Fruit fly (Drosophila melanogaster) whole organism, embryonic: ENCODE data around the gene CG8349.

ENCODE experiments used
- Abd-B ChIP-seq: fragments of 200-800 bp; sonication (Bioruptor generic); optimal IDR thresholded peaks from 2 replicates; lab custom pipeline; 2018; ENCODE audit warnings: missing biosample characterization, mild to moderate bottlenecking, missing genetic modification characterization, moderate library complexity
- Ada2b ChIP-seq: fragments of 200-800 bp; sonication (Bioruptor generic); IDR thresholded peaks from 2 replicates; pipeline ENCODE4 v1.3.6; 2022; ENCODE audit warnings: missing biosample characterization, missing genetic modification characterization
- Blimp-1 ChIP-seq: fragments of 200-800 bp; sonication (Bioruptor generic); optimal IDR thresholded peaks from 3 replicates; lab custom pipeline; 2018; ENCODE audit warnings: missing biosample characterization, missing genetic modification characterization, mild to moderate bottlenecking, moderate library complexity, missing genetic modification reagents
- Bteb2 ChIP-seq: fragments of 200-800 bp; sonication (Bioruptor generic); optimal IDR thresholded peaks from 2 replicates; lab custom pipeline; 2016; ENCODE audit warnings: missing biosample characterization, missing genetic modification characterization
- CG10979 ChIP-seq: fragments of 200-800 bp; sonication (Bioruptor generic); optimal IDR thresholded peaks from 2 replicates; lab custom pipeline; 2018; ENCODE audit warnings: missing biosample characterization, mild to moderate bottlenecking, missing genetic modification characterization, moderate library complexity
- CG12155 ChIP-seq: fragments of 200-800 bp; sonication (Bioruptor generic); optimal IDR thresholded peaks from 3 replicates; lab custom pipeline; 2016; ENCODE audit warnings: missing biosample characterization, missing genetic modification characterization
- CG14014 ChIP-seq: fragments of 200-800 bp; sonication (Bioruptor generic); IDR thresholded peaks from 2 replicates; pipeline ENCODE4 v1.3.6; 2022; ENCODE audit warnings: missing biosample characterization, missing genetic modification characterization
- CG14050 ChIP-seq: fragments of 200-800 bp; sonication (Bioruptor generic); IDR thresholded peaks from 3 replicates; pipeline ENCODE4 v1.3.6; 2022; ENCODE audit warnings: missing biosample characterization, missing genetic modification characterization
- CG17361 ChIP-seq: fragments of 200-800 bp; sonication (Bioruptor generic); IDR thresholded peaks from 3 replicates; pipeline ENCODE4 v1.3.6; 2022; ENCODE audit warnings: missing biosample characterization, missing genetic modification characterization
- CG17568 ChIP-seq: fragments of 200-800 bp; sonication (Bioruptor generic); optimal IDR thresholded peaks from 2 replicates; lab custom pipeline; 2018; ENCODE audit warnings: missing biosample characterization, mild to moderate bottlenecking, missing genetic modification characterization, moderate library complexity
- CG17612 ChIP-seq: fragments of 200-800 bp; sonication (Bioruptor generic); IDR thresholded peaks from 2 replicates; pipeline ENCODE4 v1.3.6; 2022; ENCODE audit warnings: missing biosample characterization, missing genetic modification characterization
- CG32532 ChIP-seq: fragments of 200-800 bp; sonication (Bioruptor generic); IDR thresholded peaks from 2 replicates; pipeline ENCODE4 v1.3.6; 2022; ENCODE audit warnings: missing biosample characterization, missing genetic modification characterization
- CG3281 ChIP-seq: fragments of 200-800 bp; sonication (Bioruptor generic); optimal IDR thresholded peaks from 3 replicates; lab custom pipeline; 2017; ENCODE audit warnings: missing biosample characterization, mild to moderate bottlenecking, missing genetic modification characterization
- CG33213 ChIP-seq: fragments of 200-800 bp; sonication (Bioruptor generic); optimal IDR thresholded peaks from 3 replicates; lab custom pipeline; 2016; ENCODE audit warnings: missing biosample characterization, missing genetic modification characterization
- CG3847 ChIP-seq: fragments of 200-800 bp; sonication (Bioruptor generic); IDR thresholded peaks from 2 replicates; pipeline ENCODE4 v1.3.6; 2022; ENCODE audit warnings: missing biosample characterization, missing genetic modification characterization
- CG8359 ChIP-seq: fragments of 200-800 bp; sonication (Bioruptor generic); optimal IDR thresholded peaks from 2 replicates; lab custom pipeline; 2017; ENCODE audit warnings: missing biosample characterization, mild to moderate bottlenecking, missing genetic modification characterization, borderline replicate concordance
- CG8478 ChIP-seq: fragments of >200 bp; optimal IDR thresholded peaks from 2 replicates; lab custom pipeline; 2018
- Doc3 ChIP-seq: fragments of 200-800 bp; sonication (Bioruptor generic); IDR thresholded peaks from 3 replicates; pipeline ENCODE4 v1.3.6; 2022; ENCODE audit warnings: missing biosample characterization, missing genetic modification characterization; ENCODE audit not compliant: partially characterized antibody
- E2f1 ChIP-seq: fragments of 200-800 bp; sonication (Bioruptor generic); IDR thresholded peaks from 2 replicates; pipeline ENCODE4 v1.3.6; 2022; ENCODE audit warnings: missing biosample characterization, missing genetic modification characterization
- MBD-R2 ChIP-seq: fragments of 200-800 bp; sonication (Bioruptor generic); IDR thresholded peaks from 2 replicates; pipeline ENCODE4 v1.3.6; 2022; ENCODE audit warnings: missing biosample characterization, missing genetic modification characterization
- Meics ChIP-seq: fragments of 200-800 bp; sonication (Bioruptor generic); optimal IDR thresholded peaks from 2 replicates; lab custom pipeline; 2017; ENCODE audit warnings: missing biosample characterization, mild to moderate bottlenecking, missing genetic modification characterization
- Pdp1 ChIP-seq, 2 experiments: fragments of 200-800 bp; sonication (Bioruptor generic); optimal IDR thresholded peaks; 3 replicates each; lab custom pipeline; 2016; ENCODE audit warnings: missing biosample characterization in 2 of 2, missing genetic modification characterization in 2 of 2, mild to moderate bottlenecking in 1 of 2, moderate library complexity in 1 of 2
- Ptx1 ChIP-seq: fragments of 200-800 bp; sonication (Bioruptor generic); IDR thresholded peaks from 2 replicates; pipeline ENCODE4 v1.3.6; 2022; ENCODE audit warnings: missing biosample characterization, missing genetic modification characterization
- Usf ChIP-seq: fragments of 200-800 bp; sonication (Bioruptor generic); optimal IDR thresholded peaks from 2 replicates; lab custom pipeline; 2017; ENCODE audit warnings: missing genotype, missing biosample characterization, missing genetic modification characterization
- Xbp1 ChIP-seq: fragments of 200-800 bp; sonication (Bioruptor generic); optimal IDR thresholded peaks from 3 replicates; lab custom pipeline; 2016; ENCODE audit warnings: missing biosample characterization, mild to moderate bottlenecking, missing genetic modification characterization
- bsh ChIP-seq, 2 experiments: fragments of 200-800 bp; sonication (Bioruptor generic); optimal IDR thresholded peaks; 2 replicates each; lab custom pipeline; 2017 to 2018; ENCODE audit warnings: mild to moderate bottlenecking in 2 of 2, missing biosample characterization in 2 of 2, missing genetic modification characterization in 2 of 2, moderate library complexity in 1 of 2
- chif ChIP-seq, 2 experiments: fragments of 200-800 bp; sonication (Bioruptor generic); optimal IDR thresholded peaks; 3 replicates each; lab custom pipeline; 2016; ENCODE audit warnings: missing biosample characterization in 2 of 2, missing genetic modification characterization in 2 of 2
- chn ChIP-seq: fragments of 200-800 bp; sonication (Bioruptor generic); optimal IDR thresholded peaks from 2 replicates; lab custom pipeline; 2016; ENCODE audit warnings: missing biosample characterization, missing genetic modification characterization
- corto ChIP-seq: fragments of 200-800 bp; sonication (Bioruptor generic); optimal IDR thresholded peaks from 2 replicates; lab custom pipeline; 2016; ENCODE audit warnings: missing biosample characterization, mild to moderate bottlenecking, missing genetic modification characterization, moderate library complexity
- dati ChIP-seq: fragments of 200-800 bp; sonication (Bioruptor generic); IDR thresholded peaks from 2 replicates; pipeline ENCODE4 v1.3.6; 2022; ENCODE audit warnings: missing biosample characterization, missing genetic modification characterization
- dimm ChIP-seq: fragments of 200-800 bp; sonication (Bioruptor generic); IDR thresholded peaks from 2 replicates; pipeline ENCODE4 v1.3.6; 2022; ENCODE audit warnings: missing biosample characterization, missing genetic modification characterization
- disco-r ChIP-seq: fragments of 200-800 bp; sonication (Bioruptor generic); optimal IDR thresholded peaks from 2 replicates; lab custom pipeline; 2016; ENCODE audit warnings: missing biosample characterization, missing genetic modification characterization
- dmrt11E ChIP-seq: fragments of 200-800 bp; sonication (Bioruptor generic); optimal IDR thresholded peaks from 3 replicates; lab custom pipeline; 2018; ENCODE audit warnings: missing biosample characterization, mild to moderate bottlenecking, missing genetic modification characterization, moderate library complexity
- ems ChIP-seq: fragments of 200-800 bp; sonication (Bioruptor generic); optimal IDR thresholded peaks from 3 replicates; lab custom pipeline; 2016; ENCODE audit warnings: missing biosample characterization, missing genetic modification characterization
- fd96Cb ChIP-seq: fragments of 200-800 bp; sonication (Bioruptor generic); optimal IDR thresholded peaks from 2 replicates; lab custom pipeline; 2018; ENCODE audit warnings: missing biosample characterization, mild to moderate bottlenecking, missing genetic modification characterization, moderate library complexity
- fru ChIP-seq: fragments of >200 bp; optimal IDR thresholded peaks from 2 replicates; lab custom pipeline; 2017
- her ChIP-seq: fragments of 200-800 bp; sonication (Bioruptor generic); optimal IDR thresholded peaks from 2 replicates; lab custom pipeline; 2016; ENCODE audit warnings: missing biosample characterization, missing genetic modification characterization
- insv ChIP-seq, 2 experiments: fragments of 200-800 bp; sonication (Bioruptor generic); optimal IDR thresholded peaks; 3 replicates each; lab custom pipeline; 2016 to 2018; ENCODE audit warnings: missing biosample characterization in 2 of 2, missing genetic modification characterization in 2 of 2
- inv ChIP-seq: fragments of 200-800 bp; sonication (Bioruptor generic); IDR thresholded peaks from 2 replicates; pipeline ENCODE4 v1.3.6; 2022; ENCODE audit warnings: missing biosample characterization, missing genetic modification characterization; ENCODE audit not compliant: partially characterized antibody
- nmo ChIP-seq: fragments of 200-800 bp; sonication (Bioruptor generic); optimal IDR thresholded peaks from 2 replicates; lab custom pipeline; 2018; ENCODE audit warnings: missing biosample characterization, mild to moderate bottlenecking, missing genetic modification characterization, moderate library complexity
- onecut ChIP-seq: fragments of 200-800 bp; sonication (Bioruptor generic); IDR thresholded peaks from 2 replicates; pipeline ENCODE4 v1.3.6; 2022; ENCODE audit warnings: missing biosample characterization, missing genetic modification characterization
- pan ChIP-seq, 4 experiments: fragments of >200 bp in 3 of 4; fragments of 200-800 bp in 1 of 4; sonication (Bioruptor generic) in 1 of 4; optimal IDR thresholded peaks in 3 of 4; IDR thresholded peaks in 1 of 4; 2 replicates each; pipeline versions ENCODE4 v1.3.6 to Lab custom; 2017 to 2022; ENCODE audit warnings: missing biosample characterization in 2 of 4, missing genetic modification characterization in 2 of 4, mixed read lengths in 1 of 4
- phol ChIP-seq: fragments of 200-800 bp; sonication (Bioruptor generic); optimal IDR thresholded peaks from 3 replicates; lab custom pipeline; 2018; ENCODE audit warnings: missing biosample characterization, mild to moderate bottlenecking, missing genetic modification characterization, moderate library complexity
- rib ChIP-seq: fragments of 200-800 bp; sonication (Bioruptor generic); IDR thresholded peaks from 2 replicates; pipeline ENCODE4 v1.3.6; 2022; ENCODE audit warnings: missing biosample characterization, missing genetic modification characterization
- ro ChIP-seq: fragments of 200-800 bp; sonication (Bioruptor generic); IDR thresholded peaks from 2 replicates; pipeline ENCODE4 v1.3.6; 2022; ENCODE audit warnings: missing biosample characterization, missing genetic modification characterization
- sisA ChIP-seq: fragments of 200-800 bp; sonication (Bioruptor generic); IDR thresholded peaks from 2 replicates; pipeline ENCODE4 v1.3.6; 2022; ENCODE audit warnings: missing biosample characterization, missing genetic modification characterization
- stc ChIP-seq: fragments of 200-800 bp; sonication (Bioruptor generic); IDR thresholded peaks from 2 replicates; pipeline ENCODE4 v1.3.6; 2022; ENCODE audit warnings: missing biosample characterization, missing genetic modification characterization
- tin ChIP-seq: fragments of 200-800 bp; sonication (Bioruptor generic); optimal IDR thresholded peaks from 3 replicates; lab custom pipeline; 2016; ENCODE audit warnings: missing biosample characterization, missing genetic modification characterization
- tio ChIP-seq: fragments of 200-800 bp; sonication (Bioruptor generic); optimal IDR thresholded peaks from 2 replicates; lab custom pipeline; 2017; ENCODE audit warnings: missing biosample characterization, missing genetic modification characterization, inconsistent platforms
- zfh1 ChIP-seq: fragments of 200-800 bp; sonication (Bioruptor generic); IDR thresholded peaks from 3 replicates; pipeline ENCODE4 v1.3.6; 2022; ENCODE audit warnings: missing biosample characterization, missing genetic modification characterization
- zfh2 ChIP-seq: fragments of 200-800 bp; sonication (Bioruptor generic); optimal IDR thresholded peaks from 2 replicates; lab custom pipeline; 2016; ENCODE audit warnings: missing biosample characterization, missing genetic modification characterization

Gene CG8349

DNA sequence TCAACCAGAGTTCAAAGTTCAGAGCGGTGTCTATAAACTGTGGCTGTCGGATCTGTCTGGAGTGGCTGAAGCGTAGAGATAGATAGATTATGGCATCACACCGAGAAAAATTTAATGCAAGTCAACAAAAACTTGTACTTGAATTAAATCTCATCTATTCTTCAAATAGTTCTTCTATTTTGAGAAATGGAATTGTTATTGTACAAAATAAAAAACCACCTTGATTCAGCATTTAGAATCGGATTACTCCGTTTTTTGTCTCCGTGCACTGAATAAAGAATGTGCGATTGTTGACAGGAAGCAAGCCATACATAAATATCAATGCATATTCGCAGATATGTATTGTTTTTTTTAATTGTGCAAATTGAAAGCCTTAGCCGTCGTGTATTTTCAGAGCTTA, 13.9 kb downstream of the CG8349 start (continued):
- TF ChIP-seq tio (GFP tag; lab: Kevin White, UChicago) (no peak), Abd-B (GFP tag; lab: Kevin White, UChicago) (peak; percentile 17), onecut (GFP tag; lab: Robert Waterston, UW) (peak; percentile 24), CG8478 (lab: Kevin White, UChicago) (no peak), her (GFP tag; lab: Kevin White, UChicago) (peak; percentile 4), disco-r (no peak), CG17568 (GFP tag; lab: Kevin White, UChicago) (no peak), ro (no peak), dati (0 out of 2 replicates have a peak, but pooled peaks have one; percentile 30), dmrt11E (tag; lab: Kevin White, UChicago) (peak; percentile 47), nmo (GFP tag; lab: Kevin White, UChicago) (peak; percentile 32), zfh1 (GFP tag; lab: Robert Waterston, UW) (peak; percentile 57; the same call in 2 of the 3 replicates), chif (GFP tag; optimal IDR thresholded peaks at IDR 0.05; lab: Kevin White, UChicago) (peak in 1 of 2 experiments; percentile 24), CG12155 (no peak), inv (GFP tag; lab: Robert Waterston, UW) (no peak), Pdp1 (GFP tag; optimal IDR thresholded peaks at IDR 0.05; lab: Kevin White, UChicago) (peak in 1 of 2 experiments; percentile 76), Doc3 (GFP tag; lab: Robert Waterston, UW) (no peak), CG10979 (tag; lab: Kevin White, UChicago) (peak; percentile 27), MBD-R2 (GFP tag; lab: Robert Waterston, UW) (peak; percentile 11; the same call in 1 of the 2 replicates), Ptx1 (peak; percentile 64), bsh (GFP tag; optimal IDR thresholded peaks at IDR 0.05; lab: Kevin White, UChicago) (peak in 1 of 2 experiments; percentile 15), Blimp-1 (GFP tag; lab: Kevin White, UChicago) (peak; percentile 9), pan (optimal IDR thresholded peaks at IDR 0.05; lab: Kevin White, UChicago) (no peak), pan (GFP tag; optimal IDR thresholded peaks at IDR 0.05 in 1 of 2, IDR thresholded peaks at IDR 0.05 in 1 of 2) (peak in 1 of 2 experiments; percentile 69), stc (GFP tag; lab: Robert Waterston, UW) (peak; percentile 46; the same call in 1 of the 2 replicates), sisA (GFP tag; lab: Robert Waterston, UW) (peak; percentile 25; the same call in 1 of the 2 replicates), E2f1 (GFP tag; lab: Robert Waterston, UW) (peak; percentile 65), CG3847 (GFP tag; lab: Robert Waterston, UW) (peak; percentile 46), ems (peak; percentile 18), CG33213 (no peak), tin (GFP tag; lab: Kevin White, UChicago) (no peak), CG14014 (peak; percentile 45), CG17612 (GFP tag; lab: Robert Waterston, UW) (no peak), insv (GFP tag; optimal IDR thresholded peaks at IDR 0.05; lab: Kevin White, UChicago) (no peak), zfh2 (peak; percentile 21), CG8359 (GFP tag; lab: Kevin White, UChicago) (no peak), fru (lab: Kevin White, UChicago) (no peak), Usf (no peak), CG32532 (peak; percentile 46; the same call in 1 of the 2 replicates), Xbp1 (GFP tag; lab: Kevin White, UChicago) (peak; percentile 20), Bteb2 (GFP tag; lab: Kevin White, UChicago) (no peak), Meics (peak; percentile 6), corto (GFP tag; lab: Kevin White, UChicago) (peak; percentile 40), Ada2b (GFP tag; lab: Robert Waterston, UW) (peak; percentile 61; the same call in 1 of the 2 replicates), chn (GFP tag; lab: Kevin White, UChicago) (peak; percentile 14), CG17361 (GFP tag; lab: Robert Waterston, UW) (no peak), rib (GFP tag; lab: Robert Waterston, UW) (no peak), dimm (GFP tag; lab: Robert Waterston, UW) (no peak), phol (peak; percentile 18), CG3281 (GFP tag; lab: Kevin White, UChicago) (no peak), CG14050 (no peak; the same call in 2 of the 3 replicates), fd96Cb (tag; lab: Kevin White, UChicago) (peak; percentile 13)
